Fruit fly (Drosophila melanogaster): ENCODE results near the gene Hyls1.

Hyls1 gene

DNA sequence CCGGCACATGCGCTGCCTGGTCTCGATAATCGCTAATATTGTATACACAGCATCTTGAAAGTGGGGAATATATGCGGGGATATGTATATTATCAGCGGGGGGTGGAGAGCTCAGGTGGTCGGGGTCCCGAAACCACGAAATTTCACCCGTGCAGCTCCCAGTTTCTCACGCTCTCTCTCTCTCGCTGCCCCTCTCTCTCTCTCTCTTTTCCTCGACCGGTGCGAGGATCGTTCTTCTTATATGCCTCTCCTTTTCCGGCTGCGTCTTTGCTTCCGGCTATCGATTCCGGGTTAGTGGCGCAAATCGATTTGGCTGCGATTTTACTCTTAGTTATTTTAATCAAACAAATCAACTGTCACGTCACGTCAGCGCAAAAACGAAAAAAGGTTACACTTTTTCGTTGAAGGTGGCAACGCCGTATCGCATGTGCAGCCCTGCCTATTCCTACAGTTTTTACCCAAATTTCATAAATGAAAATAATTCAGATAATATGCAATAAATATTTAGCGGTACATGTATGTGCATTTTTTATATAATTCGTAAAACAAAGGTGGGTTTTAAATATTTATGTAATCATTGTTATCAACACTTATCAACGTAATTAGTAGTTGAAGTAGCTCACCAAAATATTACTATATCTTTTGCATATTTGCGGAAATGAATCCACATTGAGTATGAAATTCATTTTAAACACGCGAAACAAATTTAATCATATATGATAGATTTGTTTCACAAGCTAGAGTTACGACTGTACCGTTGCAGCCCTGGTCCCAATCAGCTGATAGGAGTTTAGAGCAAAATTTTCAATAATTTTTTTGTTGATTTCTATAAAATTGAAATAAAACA lies 52.7 kb downstream of the Hyls1 start, which contains the start of the genes heix and CG17328 (continued):
- no peak for TF ChIP-seq CG6765 (GFP tag; optimal IDR thresholded peaks at IDR 0.05)
- no peak for TF ChIP-seq CG16813 (GFP tag; IDR thresholded peaks at IDR 0.05; ENCODE audit: partially characterized antibody)
- peak; percentile 53 to 74 for TF ChIP-seq Pdp1 (GFP tag; optimal IDR thresholded peaks at IDR 0.05)
- TF ChIP-seq CG4854 (GFP tag; optimal IDR thresholded peaks at IDR 0.05): peak; percentile 1

DNA sequence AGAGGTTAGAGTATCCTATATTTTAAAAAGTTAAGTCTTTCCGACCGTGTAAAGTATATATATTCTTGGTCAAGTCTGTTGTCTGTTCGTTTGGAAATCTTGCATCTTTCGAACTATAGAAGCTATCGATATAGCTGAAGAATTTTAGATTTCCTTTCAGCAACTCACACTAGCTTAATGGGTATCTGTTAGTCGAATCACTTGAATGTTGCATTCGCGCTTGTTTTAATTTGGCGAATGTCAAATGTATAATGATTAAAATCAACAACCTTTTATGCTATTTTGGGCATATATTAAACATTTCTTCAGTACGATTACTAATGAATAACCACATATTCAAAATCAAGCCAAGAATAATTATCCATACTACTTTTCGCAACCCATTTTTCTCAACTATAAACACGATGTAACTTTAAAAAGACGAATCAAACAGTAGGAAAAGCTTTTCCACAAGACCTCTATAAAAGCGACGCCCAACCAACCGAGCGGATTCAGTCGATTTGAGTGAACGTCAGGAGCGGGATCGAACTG lies 58.7 kb downstream of the Hyls1 start, which contains the start of gene Cyp303a1:
Gene Cyp303a1, plus strand, starts transcription at position 481 of the 531 bp plus-strand sequence.
- 0 out of 3 replicates have a peak, but pooled peaks have one; percentile 53 for TF ChIP-seq CG7963 (GFP tag; IDR thresholded peaks at IDR 0.05; ENCODE audit: partially characterized antibody)
- TF ChIP-seq CG14860 (GFP tag; IDR thresholded peaks at IDR 0.05; ENCODE audit: partially characterized antibody): peak; percentile 42; the same call in 2 of the 3 replicates
- TF ChIP-seq CG8290 (GFP tag; optimal IDR thresholded peaks at IDR 0.05): no peak
- TF ChIP-seq CG8290 (tag; optimal IDR thresholded peaks at IDR 0.05): no peak
- TF ChIP-seq CG13775 (GFP tag; optimal IDR thresholded peaks at IDR 0.05): no peak
- TF ChIP-seq CG7372 (GFP tag; IDR thresholded peaks at IDR 0.05): no peak
- TF ChIP-seq HLH4C (GFP tag; IDR thresholded peaks at IDR 0.05; ENCODE audit: partially characterized antibody): peak; percentile 64; the same call in 2 of the 3 replicates
- TF ChIP-seq bbx (GFP tag; IDR thresholded peaks at IDR 0.05; ENCODE audit: partially characterized antibody): peak; percentile 28; the same call in 1 of the 2 replicates
- TF ChIP-seq Dref (GFP tag; IDR thresholded peaks at IDR 0.05): no peak
- TF ChIP-seq CG6791 (GFP tag; IDR thresholded peaks at IDR 0.05; ENCODE audit: partially characterized antibody): peak; percentile 66; the same call in 1 of the 3 replicates
- peak; percentile 58 for TF ChIP-seq CG16813 (GFP tag; IDR thresholded peaks at IDR 0.05; ENCODE audit: partially characterized antibody)
- 0 out of 2 replicates have a peak, but pooled peaks have one; percentile 23 for TF ChIP-seq Scr (GFP tag; IDR thresholded peaks at IDR 0.05; ENCODE audit: partially characterized antibody)
- TF ChIP-seq CG8765 (GFP tag; IDR thresholded peaks at IDR 0.05): no peak

DNA sequence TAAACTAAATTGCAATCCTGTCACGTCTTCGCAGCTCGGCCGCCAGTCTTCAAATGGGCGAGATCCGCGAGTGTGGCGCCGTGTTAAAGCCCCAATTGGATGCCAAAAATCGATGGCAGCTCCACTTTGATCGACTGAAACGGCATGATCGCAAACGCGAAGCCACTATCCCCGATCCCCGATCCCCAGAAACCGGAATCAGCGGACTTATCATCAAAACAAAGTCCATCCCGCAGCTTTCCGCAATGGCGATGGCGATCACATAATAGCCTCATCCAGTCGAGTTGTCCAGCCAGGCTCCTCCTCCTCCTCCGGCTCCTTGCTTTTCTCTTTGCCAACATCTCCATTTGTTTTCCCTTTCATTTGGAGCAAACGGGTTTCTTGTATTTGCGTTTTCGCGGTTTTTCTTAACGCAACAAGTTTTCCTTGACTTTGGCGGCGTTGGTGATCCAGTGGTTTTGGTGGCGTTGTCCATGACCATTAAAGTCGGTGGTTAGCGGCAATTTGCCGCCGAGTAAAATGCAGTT lies 59.4 kb downstream of the Hyls1 start, which contains the start of gene CG13258:
Gene CG13258, minus strand, starts transcription at position 51 of the 527 bp plus-strand sequence.
- no peak for TF ChIP-seq CG31388 (GFP tag; optimal IDR thresholded peaks at IDR 0.05)
- peak; percentile 3 for TF ChIP-seq Med (GFP tag)
- no peak for TF ChIP-seq sens-2 (GFP tag; IDR thresholded peaks at IDR 0.05)
- no peak for TF ChIP-seq seq (GFP tag; IDR thresholded peaks at IDR 0.05)
- TF ChIP-seq CG32532 (GFP tag; IDR thresholded peaks at IDR 0.05): no peak
